Worm (Caenorhabditis elegans) whole organism, late embryonic: ENCODE results near the gene C12D5.5.

Experiments used
- C08G9.2 ChIP-seq: sonication (generic microtip); optimal IDR thresholded peaks from 2 replicates; lab custom pipeline; 2016; ENCODE audit warnings: mild to moderate bottlenecking, missing genetic modification characterization, moderate library complexity, missing compliant biosample characterization
- C38D4.7 ChIP-seq: fragments of 200-800 bp; sonication (Bioruptor generic); optimal IDR thresholded peaks from 2 replicates; lab custom pipeline; 2018; ENCODE audit warnings: mild to moderate bottlenecking, missing genetic modification characterization, moderate library complexity, missing compliant biosample characterization
- F13H6.1 ChIP-seq: sonication (generic microtip); optimal IDR thresholded peaks from 2 replicates; lab custom pipeline; 2016; ENCODE audit warnings: missing genetic modification characterization, missing compliant biosample characterization
- K02D7.2 ChIP-seq: sonication (generic microtip); optimal IDR thresholded peaks from 2 replicates; lab custom pipeline; 2017; ENCODE audit warnings: mild to moderate bottlenecking, missing genetic modification characterization, missing compliant biosample characterization
- K09A11.1 ChIP-seq: sonication (generic microtip); optimal IDR thresholded peaks from 2 replicates; lab custom pipeline; 2017; ENCODE audit warnings: antibody characterized with exemption, mild to moderate bottlenecking, missing genetic modification characterization, missing compliant biosample characterization; ENCODE audit not compliant: insufficient read depth
- ahr-1 ChIP-seq: sonication (generic microtip); optimal IDR thresholded peaks from 2 replicates; lab custom pipeline; 2016; ENCODE audit warnings: missing genetic modification characterization, missing compliant biosample characterization
- ceh-19 ChIP-seq: fragments of 200-800 bp; sonication (Bioruptor generic); optimal IDR thresholded peaks from 2 replicates; lab custom pipeline; 2018; ENCODE audit warnings: mild to moderate bottlenecking, missing genetic modification characterization, missing compliant biosample characterization
- ceh-30 ChIP-seq: fragments of 150-350 bp; optimal IDR thresholded peaks from 2 replicates; lab custom pipeline; 2014; ENCODE audit warnings: missing biosample characterization, missing genetic modification characterization
- ceh-34 ChIP-seq: sonication (generic microtip); optimal IDR thresholded peaks from 2 replicates; lab custom pipeline; 2016; ENCODE audit warnings: mild to moderate bottlenecking, missing genetic modification characterization, missing compliant biosample characterization
- ceh-45 ChIP-seq: fragments of 200-800 bp; sonication (Bioruptor generic); IDR thresholded peaks from 2 replicates; pipeline ENCODE4 v1.3.6; 2022; ENCODE audit warnings: missing genetic modification reagents, missing genetic modification characterization, missing compliant biosample characterization
- ceh-48 ChIP-seq: sonication (generic microtip); optimal IDR thresholded peaks from 2 replicates; lab custom pipeline; 2016; ENCODE audit warnings: missing genetic modification characterization, inconsistent platforms, missing compliant biosample characterization
- ceh-6 ChIP-seq: fragments of 200-800 bp; sonication (Bioruptor generic); optimal IDR thresholded peaks from 2 replicates; lab custom pipeline; 2018; ENCODE audit warnings: mild to moderate bottlenecking, missing genetic modification characterization, missing compliant biosample characterization
- ceh-9 ChIP-seq: sonication (generic microtip); optimal IDR thresholded peaks from 2 replicates; lab custom pipeline; 2016; ENCODE audit warnings: mild to moderate bottlenecking, missing genetic modification characterization, inconsistent platforms, missing compliant biosample characterization
- dve-1 ChIP-seq: sonication (generic microtip); optimal IDR thresholded peaks from 2 replicates; lab custom pipeline; 2017; ENCODE audit warnings: antibody characterized with exemption, mild to moderate bottlenecking, missing genetic modification characterization, missing compliant biosample characterization
- elt-2 ChIP-seq: sonication (generic microtip); optimal IDR thresholded peaks from 2 replicates; lab custom pipeline; 2016; ENCODE audit warnings: missing genetic modification reagents, missing genetic modification characterization, missing compliant biosample characterization
- elt-4 ChIP-seq: sonication (generic microtip); optimal IDR thresholded peaks from 2 replicates; lab custom pipeline; 2016; ENCODE audit warnings: missing genetic modification characterization, missing compliant biosample characterization
- fkh-10 ChIP-seq: fragments of 150-350 bp; optimal IDR thresholded peaks from 2 replicates; lab custom pipeline; 2014; ENCODE audit warnings: missing biosample characterization, missing genetic modification reagents, missing genetic modification characterization
- fkh-6 ChIP-seq: sonication (generic microtip); optimal IDR thresholded peaks from 2 replicates; lab custom pipeline; 2016; ENCODE audit warnings: missing genetic modification characterization, missing compliant biosample characterization
- hlh-13 ChIP-seq: fragments of 200-800 bp; sonication (Bioruptor generic); optimal IDR thresholded peaks from 2 replicates; lab custom pipeline; 2018; ENCODE audit warnings: mild to moderate bottlenecking, missing genetic modification characterization, missing compliant biosample characterization
- hlh-30 ChIP-seq: sonication (generic microtip); optimal IDR thresholded peaks from 2 replicates; lab custom pipeline; 2017; ENCODE audit warnings: antibody characterized with exemption, missing genetic modification characterization, missing compliant biosample characterization; ENCODE audit not compliant: insufficient read depth
- lim-6 ChIP-seq: sonication (generic microtip); optimal IDR thresholded peaks from 2 replicates; lab custom pipeline; 2016; ENCODE audit warnings: missing genetic modification characterization, missing compliant biosample characterization
- madf-2 ChIP-seq: sonication (generic microtip); optimal IDR thresholded peaks from 2 replicates; lab custom pipeline; 2017; ENCODE audit warnings: missing genetic modification characterization, missing compliant biosample characterization
- mec-3 ChIP-seq: sonication (generic microtip); optimal IDR thresholded peaks from 2 replicates; lab custom pipeline; 2016; ENCODE audit warnings: borderline replicate concordance, missing genetic modification characterization, missing compliant biosample characterization
- nfya-1 ChIP-seq: sonication (generic microtip); optimal IDR thresholded peaks from 2 replicates; lab custom pipeline; 2017; ENCODE audit warnings: missing genetic modification characterization, mild to moderate bottlenecking, missing compliant biosample characterization, antibody characterized with exemption, moderate library complexity
- nhr-232 ChIP-seq: sonication (generic microtip); optimal IDR thresholded peaks from 2 replicates; lab custom pipeline; 2016; ENCODE audit warnings: missing genetic modification characterization, missing compliant biosample characterization
- npax-4 ChIP-seq: sonication (generic microtip); optimal IDR thresholded peaks from 2 replicates; lab custom pipeline; 2016; ENCODE audit warnings: missing genetic modification characterization, missing compliant biosample characterization
- odd-2 ChIP-seq: sonication (generic microtip); optimal IDR thresholded peaks from 2 replicates; lab custom pipeline; 2017; ENCODE audit warnings: antibody characterized with exemption, mild to moderate bottlenecking, missing genetic modification characterization, missing compliant biosample characterization
- pag-3 ChIP-seq: sonication (generic microtip); optimal IDR thresholded peaks from 2 replicates; lab custom pipeline; 2016; ENCODE audit warnings: missing compliant biosample characterization, missing genetic modification characterization, borderline replicate concordance
- pat-9 ChIP-seq: fragments of 200-800 bp; sonication (Bioruptor generic); optimal IDR thresholded peaks from 2 replicates; lab custom pipeline; 2018; ENCODE audit warnings: mild to moderate bottlenecking, missing genetic modification characterization, moderate library complexity, missing compliant biosample characterization
- pha-2 ChIP-seq: sonication (generic microtip); optimal IDR thresholded peaks from 2 replicates; lab custom pipeline; 2017; ENCODE audit warnings: mild to moderate bottlenecking, missing genetic modification characterization, missing compliant biosample characterization
- pha-4 ChIP-seq: fragments of 150-350 bp; optimal IDR thresholded peaks from 2 replicates; lab custom pipeline; 2018; ENCODE audit warnings: missing biosample characterization, missing genetic modification reagents, missing genetic modification characterization
- sox-2 ChIP-seq: fragments of 200-800 bp; sonication (Bioruptor generic); IDR thresholded peaks from 2 replicates; pipeline ENCODE4 v1.3.6; 2022; ENCODE audit warnings: missing genetic modification reagents, missing genetic modification characterization, missing compliant biosample characterization
- unc-42 ChIP-seq: sonication (generic microtip); optimal IDR thresholded peaks from 2 replicates; lab custom pipeline; 2016; ENCODE audit warnings: missing genotype, missing genetic modification characterization, missing compliant biosample characterization
- unc-55 ChIP-seq: sonication (generic microtip); optimal IDR thresholded peaks from 2 replicates; lab custom pipeline; 2017; ENCODE audit warnings: missing biosample characterization, missing genetic modification reagents, missing genetic modification characterization
- unc-86 ChIP-seq: sonication (generic microtip); optimal IDR thresholded peaks from 2 replicates; lab custom pipeline; 2016; ENCODE audit warnings: missing genetic modification characterization, missing compliant biosample characterization
- ztf-16 ChIP-seq: sonication (generic microtip); optimal IDR thresholded peaks from 2 replicates; lab custom pipeline; 2017; ENCODE audit warnings: missing genetic modification characterization, missing compliant biosample characterization

The C12D5.5 gene

DNA sequence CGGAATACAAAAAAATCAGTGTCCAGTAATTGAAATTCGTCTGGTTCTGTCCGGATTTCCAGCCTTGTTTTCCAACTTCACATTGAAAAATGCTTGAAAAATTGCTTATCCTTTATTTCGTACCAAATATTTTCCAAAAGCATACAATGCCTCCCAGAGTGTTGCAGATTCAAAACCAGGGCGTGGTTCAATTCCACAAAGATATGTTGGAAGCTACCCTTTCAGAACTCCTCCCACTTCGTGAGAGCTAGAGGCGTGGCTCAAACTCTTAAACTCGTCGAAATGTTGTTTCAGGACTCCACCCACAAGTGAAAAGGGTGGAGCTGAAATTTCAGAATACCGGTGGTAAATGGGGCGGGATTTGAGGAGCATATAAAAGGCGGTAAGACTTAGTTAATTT, 7.9 kb downstream of the C12D5.5 start, which contains the start of gene C12D5.3:
Gene C12D5.3, plus strand, starts transcription at position 301 of the 400 bp plus-strand sequence.
- TF ChIP-seq ahr-1 (tag; lab: Kevin White, UChicago) = no peak
- TF ChIP-seq ceh-19 (GFP tag; lab: Kevin White, UChicago) = no peak
- TF ChIP-seq dve-1 = no peak
- no peak for TF ChIP-seq sox-2 (GFP tag; lab: Robert Waterston, UW)
- TF ChIP-seq pag-3 = no peak
- TF ChIP-seq odd-2 (tag; lab: Kevin White, UChicago) = no peak
- TF ChIP-seq K09A11.1 (tag; lab: Kevin White, UChicago) = no peak
- no peak for TF ChIP-seq mec-3 (tag; lab: Kevin White, UChicago)
- no peak for TF ChIP-seq madf-2 (tag; lab: Kevin White, UChicago)
- no peak for TF ChIP-seq elt-2 (tag; lab: Kevin White, UChicago)
- TF ChIP-seq hlh-13 = no peak
- no peak for TF ChIP-seq C38D4.7 (GFP tag; lab: Kevin White, UChicago)
- no peak for TF ChIP-seq ztf-16 (tag; lab: Kevin White, UChicago)

DNA sequence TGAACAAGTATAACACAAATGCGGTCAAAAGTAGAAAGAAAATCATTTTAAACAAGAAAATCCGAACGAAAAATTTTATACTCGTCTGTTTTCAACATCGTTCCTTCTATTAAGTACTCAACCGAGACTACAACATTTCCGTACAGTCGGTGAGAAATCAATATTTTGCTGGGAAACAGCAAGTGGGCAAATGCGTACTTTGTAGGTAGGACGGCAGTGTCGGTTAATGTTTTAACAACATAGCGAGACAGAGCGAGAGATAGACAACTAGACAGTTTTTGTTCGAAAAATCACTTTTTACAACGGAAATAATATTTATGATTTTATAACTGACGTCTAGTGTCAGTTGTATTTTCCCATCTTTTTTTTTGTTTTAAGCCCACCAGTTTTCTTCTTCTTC, 13.3 kb downstream of the C12D5.5 start, which contains the start of gene cyp-33A1:
Gene cyp-33A1, minus strand, starts transcription at position 72 of the 400 bp plus-strand sequence.
- no peak for TF ChIP-seq hlh-13
- no peak for TF ChIP-seq C08G9.2
- TF ChIP-seq unc-55 (GFP tag; lab: Kevin White, UChicago) = no peak
- TF ChIP-seq pag-3 = no peak
- TF ChIP-seq mec-3 (tag; lab: Kevin White, UChicago) = no peak
- TF ChIP-seq pha-4 (tag; lab: Kevin White, UChicago) = no peak
- TF ChIP-seq pha-2 (tag; lab: Kevin White, UChicago) = no peak
- no peak for TF ChIP-seq ceh-34
- no peak for TF ChIP-seq npax-4 (tag; lab: Kevin White, UChicago)
- no peak for TF ChIP-seq ceh-9
- no peak for TF ChIP-seq unc-86 (tag; lab: Kevin White, UChicago)
- TF ChIP-seq nhr-232 (tag; lab: Kevin White, UChicago) = no peak
- TF ChIP-seq hlh-30 (tag; lab: Kevin White, UChicago) = no peak
- TF ChIP-seq elt-4 (tag; lab: Kevin White, UChicago) = no peak
- no peak for TF ChIP-seq ceh-30 (tag; lab: Kevin White, UChicago)
- TF ChIP-seq lim-6 (tag; lab: Kevin White, UChicago) = no peak
- no peak for TF ChIP-seq ceh-45 (GFP tag; lab: Robert Waterston, UW)
- no peak for TF ChIP-seq pat-9 (tag; lab: Kevin White, UChicago)
- no peak for TF ChIP-seq unc-42
- TF ChIP-seq ceh-48 (tag; lab: Kevin White, UChicago) = no peak

DNA sequence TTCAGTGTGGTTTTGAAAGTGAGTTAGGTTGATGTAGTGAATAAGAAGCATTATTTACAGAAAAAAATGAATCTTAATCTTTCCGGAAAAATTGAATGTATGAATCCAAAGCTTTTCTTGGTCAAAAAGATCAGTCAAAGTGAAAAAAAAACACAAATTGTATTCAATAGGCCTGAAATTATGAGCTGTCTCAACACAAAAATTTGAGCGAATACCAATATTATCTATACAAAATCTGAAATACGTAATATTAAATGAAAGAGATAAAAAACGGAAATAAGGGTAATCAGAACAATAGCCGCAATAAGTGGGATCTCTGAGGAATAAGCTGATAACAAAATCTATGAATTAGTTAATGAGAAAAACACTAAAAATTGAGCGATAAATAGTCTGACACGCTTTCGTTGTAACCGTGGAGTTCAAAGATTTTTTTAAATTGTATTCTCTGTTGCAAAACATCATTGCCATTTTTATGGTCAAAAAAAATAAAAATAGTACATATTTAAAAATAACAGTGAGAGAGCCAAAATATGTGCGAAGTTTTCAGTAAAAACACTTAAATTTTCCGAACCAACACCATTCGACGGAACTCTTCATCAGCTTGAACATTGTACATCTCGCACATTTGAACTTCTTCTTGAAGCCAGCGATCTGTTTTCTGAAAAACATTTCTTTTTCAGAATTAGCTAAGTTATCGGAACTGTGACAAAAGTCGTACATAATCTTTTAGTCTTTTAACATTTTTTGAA, 16.0 kb downstream of the C12D5.5 start, which contains the start of gene sre-11:
Gene sre-11, minus strand, starts transcription at position 51 of the 749 bp plus-strand sequence.
- TF ChIP-seq fkh-10 = no peak
- no peak for TF ChIP-seq npax-4 (tag; lab: Kevin White, UChicago)
- no peak for TF ChIP-seq F13H6.1 (tag; lab: Kevin White, UChicago)
- TF ChIP-seq ceh-48 (tag; lab: Kevin White, UChicago) = no peak
- TF ChIP-seq nfya-1 = no peak
- TF ChIP-seq unc-86 (tag; lab: Kevin White, UChicago) = no peak
- TF ChIP-seq K02D7.2 (tag; lab: Kevin White, UChicago) = no peak
- no peak for TF ChIP-seq fkh-6
- TF ChIP-seq pat-9 (tag; lab: Kevin White, UChicago) = no peak
- no peak for TF ChIP-seq ceh-6
- TF ChIP-seq K09A11.1 (tag; lab: Kevin White, UChicago) = no peak
